Fruit fly (Drosophila melanogaster) whole organism, embryonic: ENCODE data around the gene Pxd.

ENCODE experiments used
- Abd-B ChIP-seq: fragments of 200-800 bp; sonication (Bioruptor generic); optimal IDR thresholded peaks from 2 replicates; lab custom pipeline; 2018; ENCODE audit warnings: missing biosample characterization, mild to moderate bottlenecking, missing genetic modification characterization, moderate library complexity
- Aef1 ChIP-seq: fragments of 200-800 bp; sonication (Bioruptor generic); IDR thresholded peaks from 3 replicates; pipeline ENCODE4 v1.3.6; 2022; ENCODE audit warnings: missing biosample characterization, missing genetic modification characterization
- BEAF-32 ChIP-seq: fragments of 200-800 bp; sonication (Bioruptor generic); optimal IDR thresholded peaks from 3 replicates; lab custom pipeline; 2017; ENCODE audit warnings: missing biosample characterization, missing genetic modification characterization, mild to moderate bottlenecking, moderate library complexity, missing genetic modification reagents
- Bteb2 ChIP-seq: fragments of 200-800 bp; sonication (Bioruptor generic); optimal IDR thresholded peaks from 2 replicates; lab custom pipeline; 2016; ENCODE audit warnings: missing biosample characterization, missing genetic modification characterization
- CG10431 ChIP-seq: fragments of 200-800 bp; sonication (Bioruptor generic); optimal IDR thresholded peaks from 3 replicates; lab custom pipeline; 2018; ENCODE audit warnings: missing biosample characterization, mild to moderate bottlenecking, missing genetic modification characterization
- CG10543 ChIP-seq: fragments of 200-800 bp; sonication (Bioruptor generic); optimal IDR thresholded peaks from 3 replicates; lab custom pipeline; 2017; ENCODE audit warnings: missing biosample characterization, mild to moderate bottlenecking, missing genetic modification characterization, moderate library complexity
- CG13424 ChIP-seq: fragments of 200-800 bp; sonication (Bioruptor generic); optimal IDR thresholded peaks from 2 replicates; lab custom pipeline; 2019; ENCODE audit warnings: missing biosample characterization, mild to moderate bottlenecking, missing genetic modification characterization, moderate library complexity
- CG13894 ChIP-seq: fragments of 200-800 bp; sonication (Bioruptor generic); optimal IDR thresholded peaks from 3 replicates; lab custom pipeline; 2018; ENCODE audit warnings: missing biosample characterization, mild to moderate bottlenecking, missing genetic modification characterization, moderate library complexity
- CG14965 ChIP-seq: fragments of 200-800 bp; sonication (Bioruptor generic); optimal IDR thresholded peaks from 2 replicates; lab custom pipeline; 2016; ENCODE audit warnings: missing biosample characterization, missing genetic modification characterization, borderline replicate concordance
- CG1832 ChIP-seq: fragments of 200-800 bp; sonication (Bioruptor generic); optimal IDR thresholded peaks from 2 replicates; lab custom pipeline; 2017; ENCODE audit warnings: missing biosample characterization, mild to moderate bottlenecking, missing genetic modification characterization, inconsistent platforms
- CG3407 ChIP-seq: fragments of 200-800 bp; sonication (Bioruptor generic); optimal IDR thresholded peaks from 2 replicates; lab custom pipeline; 2018; ENCODE audit warnings: missing biosample characterization, mild to moderate bottlenecking, missing genetic modification characterization
- CG42726 ChIP-seq: fragments of 200-800 bp; sonication (Bioruptor generic); IDR thresholded peaks from 2 replicates; pipeline ENCODE4 v1.3.6; 2022; ENCODE audit warnings: missing biosample characterization, missing genetic modification characterization; ENCODE audit not compliant: partially characterized antibody
- CG43689 ChIP-seq: fragments of 200-800 bp; sonication (Bioruptor generic); IDR thresholded peaks from 2 replicates; pipeline ENCODE4 v1.3.6; 2022; ENCODE audit warnings: missing biosample characterization, missing genetic modification characterization
- CG4404 ChIP-seq: fragments of 200-800 bp; sonication (Bioruptor generic); IDR thresholded peaks from 2 replicates; pipeline ENCODE4 v1.3.6; 2022; ENCODE audit warnings: missing biosample characterization, missing genetic modification characterization
- CG6175 ChIP-seq: fragments of 200-800 bp; sonication (Bioruptor generic); IDR thresholded peaks from 3 replicates; pipeline ENCODE4 v1.3.6; 2022; ENCODE audit warnings: missing biosample characterization, missing genetic modification characterization
- CG6854 ChIP-seq: fragments of 200-800 bp; sonication (Bioruptor generic); optimal IDR thresholded peaks from 3 replicates; lab custom pipeline; 2017; ENCODE audit warnings: missing biosample characterization, mild to moderate bottlenecking, missing genetic modification characterization
- CG8478 ChIP-seq: fragments of >200 bp; optimal IDR thresholded peaks from 2 replicates; lab custom pipeline; 2018
- CTCF ChIP-seq: fragments of 200-800 bp; sonication (Bioruptor generic); optimal IDR thresholded peaks from 2 replicates; lab custom pipeline; 2017; ENCODE audit warnings: missing biosample characterization, mild to moderate bottlenecking, missing genetic modification characterization, moderate library complexity
- Chrac-16 ChIP-seq: fragments of 200-800 bp; sonication (Bioruptor generic); optimal IDR thresholded peaks from 3 replicates; lab custom pipeline; 2016; ENCODE audit warnings: missing biosample characterization, missing genetic modification characterization
- CoRest ChIP-seq: fragments of 200-800 bp; sonication (Bioruptor generic); optimal IDR thresholded peaks from 3 replicates; lab custom pipeline; 2018; ENCODE audit warnings: missing biosample characterization, mild to moderate bottlenecking, missing genetic modification characterization, moderate library complexity
- CrebB ChIP-seq: fragments of 200-800 bp; sonication (Bioruptor generic); optimal IDR thresholded peaks from 3 replicates; lab custom pipeline; 2018; ENCODE audit warnings: missing biosample characterization, mild to moderate bottlenecking, missing genetic modification characterization
- Deaf1 ChIP-seq: fragments of 200-800 bp; optimal IDR thresholded peaks from 3 replicates; lab custom pipeline; 2019; ENCODE audit warnings: missing biosample characterization, mild to moderate bottlenecking, missing genetic modification characterization, moderate library complexity
- E2f1 ChIP-seq: fragments of 200-800 bp; sonication (Bioruptor generic); IDR thresholded peaks from 2 replicates; pipeline ENCODE4 v1.3.6; 2022; ENCODE audit warnings: missing biosample characterization, missing genetic modification characterization
- HLH3B ChIP-seq: fragments of 200-800 bp; sonication (Bioruptor generic); IDR thresholded peaks from 2 replicates; pipeline ENCODE4 v1.3.6; 2022; ENCODE audit warnings: missing biosample characterization, missing genetic modification characterization
- HLH4C ChIP-seq: fragments of 200-800 bp; sonication (Bioruptor generic); IDR thresholded peaks from 3 replicates; pipeline ENCODE4 v1.3.6; 2022; ENCODE audit warnings: missing biosample characterization, missing genetic modification characterization; ENCODE audit not compliant: partially characterized antibody
- Hr51 ChIP-seq, 2 experiments: fragments of 200-800 bp; sonication (Bioruptor generic); optimal IDR thresholded peaks; 2 replicates in 1 of 2; 3 replicates in 1 of 2; lab custom pipeline; 2016 to 2018; ENCODE audit warnings: missing biosample characterization in 2 of 2, missing genetic modification characterization in 2 of 2, mild to moderate bottlenecking in 1 of 2, moderate library complexity in 1 of 2
- MBD-R2 ChIP-seq: fragments of 200-800 bp; sonication (Bioruptor generic); IDR thresholded peaks from 2 replicates; pipeline ENCODE4 v1.3.6; 2022; ENCODE audit warnings: missing biosample characterization, missing genetic modification characterization
- NFAT ChIP-seq: fragments of 200-800 bp; sonication (Bioruptor generic); IDR thresholded peaks from 2 replicates; pipeline ENCODE4 v1.3.6; 2022; ENCODE audit warnings: missing biosample characterization, missing genetic modification characterization
- Rfx ChIP-seq: fragments of 200-800 bp; sonication (Bioruptor generic); IDR thresholded peaks from 2 replicates; pipeline ENCODE4 v1.3.6; 2022; ENCODE audit warnings: missing biosample characterization, missing genetic modification characterization
- Side ChIP-seq: fragments of 200-800 bp; sonication (Bioruptor generic); optimal IDR thresholded peaks from 2 replicates; lab custom pipeline; 2016; ENCODE audit warnings: missing biosample characterization, missing genetic modification characterization
- Six4 ChIP-seq: fragments of 200-800 bp; sonication (Bioruptor generic); optimal IDR thresholded peaks from 2 replicates; lab custom pipeline; 2016; ENCODE audit warnings: missing biosample characterization, missing genetic modification characterization
- Sox102F ChIP-seq: fragments of 200-800 bp; sonication (Bioruptor generic); optimal IDR thresholded peaks from 2 replicates; lab custom pipeline; 2018; ENCODE audit warnings: missing biosample characterization, mild to moderate bottlenecking, missing genetic modification characterization, moderate library complexity
- Tbp ChIP-seq: fragments of >200 bp; optimal IDR thresholded peaks from 2 replicates; lab custom pipeline; 2018; ENCODE audit warnings: missing biosample characterization, missing genetic modification characterization
- Vsx1 ChIP-seq: fragments of 200-800 bp; sonication (Bioruptor generic); optimal IDR thresholded peaks from 2 replicates; lab custom pipeline; 2017; ENCODE audit warnings: missing biosample characterization, mild to moderate bottlenecking, missing genetic modification characterization, missing genetic modification reagents
- bab2 ChIP-seq: fragments of 200-800 bp; sonication (Bioruptor generic); optimal IDR thresholded peaks from 2 replicates; lab custom pipeline; 2016; ENCODE audit warnings: missing biosample characterization, missing genetic modification characterization
- caup ChIP-seq: fragments of 200-800 bp; sonication (Bioruptor generic); optimal IDR thresholded peaks from 3 replicates; lab custom pipeline; 2017; ENCODE audit warnings: missing biosample characterization, mild to moderate bottlenecking, missing genetic modification characterization, moderate library complexity; ENCODE audit not compliant: severe bottlenecking
- emc ChIP-seq: fragments of 200-800 bp; sonication (Bioruptor generic); optimal IDR thresholded peaks from 2 replicates; lab custom pipeline; 2016; ENCODE audit warnings: missing biosample characterization, missing genetic modification characterization
- fd102C ChIP-seq: fragments of 200-800 bp; sonication (Bioruptor generic); optimal IDR thresholded peaks from 2 replicates; lab custom pipeline; 2018; ENCODE audit warnings: missing biosample characterization, mild to moderate bottlenecking, missing genetic modification characterization, moderate library complexity
- gce ChIP-seq: fragments of 200-800 bp; sonication (Bioruptor generic); IDR thresholded peaks from 3 replicates; pipeline ENCODE4 v1.3.6; 2022; ENCODE audit warnings: missing biosample characterization, missing genetic modification characterization
- gem ChIP-seq: fragments of 200-800 bp; sonication (Bioruptor generic); optimal IDR thresholded peaks from 2 replicates; lab custom pipeline; 2019; ENCODE audit warnings: missing biosample characterization, mild to moderate bottlenecking, missing genetic modification characterization, moderate library complexity
- gsb ChIP-seq: fragments of 200-800 bp; sonication (Bioruptor generic); IDR thresholded peaks from 2 replicates; pipeline ENCODE4 v1.3.6; 2022; ENCODE audit warnings: missing biosample characterization, missing genetic modification characterization
- gsb-n ChIP-seq: fragments of 200-800 bp; sonication (Bioruptor generic); optimal IDR thresholded peaks from 3 replicates; lab custom pipeline; 2018; ENCODE audit warnings: missing biosample characterization, mild to moderate bottlenecking, missing genetic modification characterization
- ken ChIP-seq: fragments of 200-800 bp; sonication (Bioruptor generic); IDR thresholded peaks from 3 replicates; pipeline ENCODE4 v1.3.6; 2022; ENCODE audit warnings: missing biosample characterization, missing genetic modification characterization
- klu ChIP-seq: fragments of 200-800 bp; sonication (Bioruptor generic); IDR thresholded peaks from 2 replicates; pipeline ENCODE4 v1.3.6; 2022; ENCODE audit warnings: missing biosample characterization, missing genetic modification characterization
- maf-S ChIP-seq: fragments of 200-800 bp; sonication (Bioruptor generic); optimal IDR thresholded peaks from 2 replicates; lab custom pipeline; 2016; ENCODE audit warnings: missing biosample characterization, missing genetic modification characterization
- otp ChIP-seq: fragments of 200-800 bp; sonication (Bioruptor generic); IDR thresholded peaks from 3 replicates; pipeline ENCODE4, ENCODE4 v1.3.6; 2022; ENCODE audit warnings: missing biosample characterization, missing genetic modification characterization
- sim ChIP-seq: fragments of 200-800 bp; sonication (Bioruptor generic); IDR thresholded peaks from 2 replicates; pipeline ENCODE4 v1.3.6; 2022; ENCODE audit warnings: missing biosample characterization, missing genetic modification characterization
- sqz ChIP-seq: fragments of 200-800 bp; sonication (Bioruptor generic); optimal IDR thresholded peaks from 3 replicates; lab custom pipeline; 2018; ENCODE audit warnings: missing biosample characterization, mild to moderate bottlenecking, missing genetic modification characterization
- ssp ChIP-seq: fragments of 200-800 bp; sonication (Bioruptor generic); IDR thresholded peaks from 2 replicates; pipeline ENCODE4 v1.3.6; 2022; ENCODE audit warnings: missing biosample characterization, missing genetic modification characterization
- sug ChIP-seq: fragments of 200-800 bp; optimal IDR thresholded peaks from 2 replicates; lab custom pipeline; 2019; ENCODE audit warnings: missing biosample characterization, mild to moderate bottlenecking, missing genetic modification characterization, moderate library complexity
- zen ChIP-seq: fragments of 200-800 bp; sonication (Bioruptor generic); optimal IDR thresholded peaks from 3 replicates; lab custom pipeline; 2018; ENCODE audit warnings: missing biosample characterization, mild to moderate bottlenecking, missing genetic modification characterization, moderate library complexity

Gene Pxd

dm6 chr3R:17042838-17043569, 28.6 kb downstream of the Pxd start, which contains the start of the genes bdwf and Patr-1 (continued):
- no peak for TF ChIP-seq CG1832 (GFP tag; lab: Kevin White, UChicago)
- no peak for TF ChIP-seq Hr51 (GFP tag; optimal IDR thresholded peaks at IDR 0.05; lab: Kevin White, UChicago)
- no peak for TF ChIP-seq gsb-n (tag; lab: Kevin White, UChicago)
- no peak for TF ChIP-seq bab2
- TF ChIP-seq CG43689 (GFP tag; lab: Robert Waterston, UW): no peak
- TF ChIP-seq gce: no peak
- TF ChIP-seq CG10543 (GFP tag; lab: Kevin White, UChicago): peak; percentile 10
- TF ChIP-seq sqz (GFP tag; lab: Kevin White, UChicago): no peak
- TF ChIP-seq caup (GFP tag; lab: Kevin White, UChicago): no peak
- no peak for TF ChIP-seq emc (GFP tag; lab: Kevin White, UChicago)
- TF ChIP-seq CG42726 (GFP tag; lab: Robert Waterston, UW): peak; percentile 93
- TF ChIP-seq maf-S (GFP tag; lab: Kevin White, UChicago): no peak
- no peak for TF ChIP-seq fd102C (GFP tag; lab: Kevin White, UChicago)
- TF ChIP-seq CG13424 (tag; lab: Kevin White, UChicago): peak; percentile 41
- TF ChIP-seq HLH4C (GFP tag; lab: Robert Waterston, UW): peak; percentile 91
- no peak for TF ChIP-seq Sox102F
- no peak for TF ChIP-seq ken
- TF ChIP-seq NFAT (GFP tag; lab: Robert Waterston, UW): no peak; the same call in 1 of the 2 replicates
- TF ChIP-seq Tbp (GFP tag; lab: Kevin White, UChicago): no peak
- no peak for TF ChIP-seq CrebB (tag; lab: Kevin White, UChicago)
- TF ChIP-seq E2f1: no peak
- TF ChIP-seq gsb (GFP tag; lab: Robert Waterston, UW): no peak
- no peak for TF ChIP-seq CG10431 (GFP tag; lab: Kevin White, UChicago)
- no peak for TF ChIP-seq Rfx (GFP tag; lab: Robert Waterston, UW)
- TF ChIP-seq sim: no peak
- TF ChIP-seq CG6854 (GFP tag; lab: Kevin White, UChicago): no peak
- no peak for TF ChIP-seq Abd-B (GFP tag; lab: Kevin White, UChicago)
- no peak for TF ChIP-seq Bteb2 (GFP tag; lab: Kevin White, UChicago)
- TF ChIP-seq CG6175 (GFP tag; lab: Robert Waterston, UW): no peak
- TF ChIP-seq CG8478 (lab: Kevin White, UChicago): no peak
- no peak for TF ChIP-seq Six4 (GFP tag; lab: Kevin White, UChicago)
- TF ChIP-seq Deaf1 (tag; lab: Kevin White, UChicago): no peak
- TF ChIP-seq Aef1 (GFP tag; lab: Robert Waterston, UW): no peak
- TF ChIP-seq Side (GFP tag; lab: Kevin White, UChicago): no peak
- no peak for TF ChIP-seq CG3407 (GFP tag; lab: Kevin White, UChicago)
- peak; percentile 55 for TF ChIP-seq zen (tag; lab: Kevin White, UChicago)
- peak; percentile 36 for TF ChIP-seq sug
- no peak for TF ChIP-seq klu
- TF ChIP-seq CG13894 (tag; lab: Kevin White, UChicago): no peak
- no peak for TF ChIP-seq CG14965 (GFP tag; lab: Kevin White, UChicago)
- peak; percentile 46 for TF ChIP-seq CoRest (tag; lab: Kevin White, UChicago)
- 0 out of 2 replicates have a peak, but pooled peaks have one; percentile 6 for TF ChIP-seq CG4404 (GFP tag; lab: Robert Waterston, UW)
- no peak for TF ChIP-seq gem (tag; lab: Kevin White, UChicago)
- no peak for TF ChIP-seq Vsx1 (GFP tag; lab: Kevin White, UChicago)
- TF ChIP-seq CTCF: peak; percentile 24
- TF ChIP-seq HLH3B: no peak
- peak; percentile 66 for TF ChIP-seq MBD-R2 (GFP tag; lab: Robert Waterston, UW)
- TF ChIP-seq Chrac-16: no peak
- TF ChIP-seq otp (GFP tag; lab: Robert Waterston, UW): no peak
- TF ChIP-seq ssp (GFP tag; lab: Robert Waterston, UW): no peak
- peak; percentile 95 for TF ChIP-seq BEAF-32 (GFP tag; lab: Kevin White, UChicago)
